Worm (Caenorhabditis elegans) whole organism, L2 larva: ENCODE data around the gene F15E6.9.
"Not testable (repeated sequence)": the region's sequence is repeated elsewhere in the genome, so short reads cannot be mapped to it uniquely, and the experiment has no call there.

Source experiments
- Y55F3AM.14 ChIP-seq: fragments of 200-800 bp; sonication (Bioruptor generic); optimal IDR thresholded peaks from 2 replicates; lab custom pipeline; 2018; ENCODE audit warnings: mild to moderate bottlenecking, missing genetic modification characterization, missing compliant biosample characterization
- ZK546.5 ChIP-seq: sonication (generic microtip); optimal IDR thresholded peaks from 2 replicates; lab custom pipeline; 2017; ENCODE audit warnings: missing biosample characterization, missing genetic modification characterization
- alr-1 ChIP-seq: fragments of 150-350 bp; optimal IDR thresholded peaks from 2 replicates; lab custom pipeline; 2014; ENCODE audit warnings: missing biosample characterization, missing genetic modification characterization
- ama-1 ChIP-seq: fragments of 150-350 bp; optimal IDR thresholded peaks from 2 replicates; lab custom pipeline; 2018; ENCODE audit warnings: inconsistent platforms
- blmp-1 ChIP-seq: sonication (generic microtip); optimal IDR thresholded peaks from 2 replicates; lab custom pipeline; 2017; ENCODE audit warnings: missing genetic modification characterization, mild to moderate bottlenecking, missing compliant biosample characterization, antibody characterized with exemption, moderate library complexity; ENCODE audit not compliant: insufficient read depth
- ceh-16 ChIP-seq: fragments of 150-350 bp; optimal IDR thresholded peaks from 2 replicates; lab custom pipeline; 2014; ENCODE audit warnings: missing biosample characterization, missing genetic modification characterization
- ceh-82 ChIP-seq: fragments of 150-350 bp; optimal IDR thresholded peaks from 2 replicates; lab custom pipeline; 2014; ENCODE audit warnings: missing biosample characterization, missing genetic modification characterization
- egl-27 ChIP-seq: sonication (generic microtip); optimal IDR thresholded peaks from 3 replicates; lab custom pipeline; 2017; ENCODE audit warnings: missing biosample characterization, missing genetic modification reagents, missing genetic modification characterization
- elt-1 ChIP-seq: fragments of 150-350 bp; optimal IDR thresholded peaks from 2 replicates; lab custom pipeline; 2014; ENCODE audit warnings: missing biosample characterization, missing genetic modification characterization
- gmeb-1 ChIP-seq: fragments of 150-350 bp; optimal IDR thresholded peaks from 2 replicates; lab custom pipeline; 2014; ENCODE audit warnings: missing biosample characterization, missing genetic modification characterization
- lin-13 ChIP-seq: fragments of 150-350 bp; optimal IDR thresholded peaks from 2 replicates; lab custom pipeline; 2014; ENCODE audit warnings: missing biosample characterization, missing genetic modification reagents, missing genetic modification characterization
- lsy-2 ChIP-seq, 2 experiments: fragments of 150-350 bp in 1 of 2; sonication (generic microtip) in 1 of 2; optimal IDR thresholded peaks; 2 replicates each; lab custom pipeline; 2014 to 2017; ENCODE audit warnings: missing biosample characterization in 2 of 2, missing genetic modification characterization in 2 of 2
- mab-5 ChIP-seq: fragments of 150-350 bp; optimal IDR thresholded peaks from 2 replicates; lab custom pipeline; 2014; ENCODE audit warnings: missing biosample characterization, missing genetic modification characterization
- mdl-1 ChIP-seq, 2 experiments: fragments of 150-350 bp in 1 of 2; sonication (generic microtip) in 1 of 2; optimal IDR thresholded peaks; 2 replicates each; lab custom pipeline; 2017; ENCODE audit warnings: missing biosample characterization in 2 of 2, missing genetic modification characterization in 2 of 2
- nhr-10 ChIP-seq: sonication (generic microtip); optimal IDR thresholded peaks from 2 replicates; lab custom pipeline; 2017; ENCODE audit warnings: missing biosample characterization, missing genetic modification characterization
- nhr-11 ChIP-seq: fragments of 150-350 bp; optimal IDR thresholded peaks from 2 replicates; lab custom pipeline; 2014; ENCODE audit warnings: missing biosample characterization, missing genetic modification characterization
- nhr-12 ChIP-seq: fragments of 150-350 bp; optimal IDR thresholded peaks from 2 replicates; lab custom pipeline; 2014; ENCODE audit warnings: missing biosample characterization, missing genetic modification characterization
- nhr-21 ChIP-seq: fragments of 150-350 bp; optimal IDR thresholded peaks from 2 replicates; lab custom pipeline; 2014; ENCODE audit warnings: missing biosample characterization, missing genetic modification characterization
- nhr-23 ChIP-seq: fragments of 150-350 bp; optimal IDR thresholded peaks from 2 replicates; lab custom pipeline; 2014; ENCODE audit warnings: missing biosample characterization, missing genetic modification reagents, missing genetic modification characterization
- nhr-237 ChIP-seq: fragments of 150-350 bp; optimal IDR thresholded peaks from 2 replicates; lab custom pipeline; 2014; ENCODE audit warnings: missing biosample characterization, missing genetic modification characterization
- nhr-25 ChIP-seq: fragments of 150-350 bp; sonication (generic microtip); optimal IDR thresholded peaks from 3 replicates; lab custom pipeline; 2014; ENCODE audit warnings: missing biosample characterization, missing genetic modification characterization
- nhr-6 ChIP-seq: fragments of 150-350 bp; optimal IDR thresholded peaks from 2 replicates; lab custom pipeline; 2014; ENCODE audit warnings: missing biosample characterization, missing genetic modification characterization
- nhr-77 ChIP-seq: fragments of 150-350 bp; optimal IDR thresholded peaks from 2 replicates; lab custom pipeline; 2014; ENCODE audit warnings: missing biosample characterization, missing genetic modification characterization
- peb-1 ChIP-seq: fragments of 150-350 bp; optimal IDR thresholded peaks from 2 replicates; lab custom pipeline; 2014; ENCODE audit warnings: missing biosample characterization, missing genetic modification characterization
- sem-4 ChIP-seq: fragments of 150-350 bp; optimal IDR thresholded peaks from 2 replicates; lab custom pipeline; 2014; ENCODE audit warnings: missing biosample characterization, missing genetic modification reagents, missing genetic modification characterization
- sma-3 ChIP-seq: sonication (generic microtip); optimal IDR thresholded peaks from 2 replicates; lab custom pipeline; 2016; ENCODE audit warnings: missing genetic modification reagents, missing genetic modification characterization, missing compliant biosample characterization
- sma-9 ChIP-seq, 2 experiments: fragments of 150-350 bp in 1 of 2; sonication (generic microtip) in 1 of 2; optimal IDR thresholded peaks; 2 replicates each; lab custom pipeline; 2014 to 2016; ENCODE audit warnings: missing genetic modification characterization in 2 of 2, mild to moderate bottlenecking in 1 of 2, missing biosample characterization in 1 of 2, missing compliant biosample characterization in 1 of 2, missing genetic modification reagents in 1 of 2, moderate library complexity in 1 of 2
- zag-1 ChIP-seq: fragments of 150-350 bp; optimal IDR thresholded peaks from 2 replicates; lab custom pipeline; 2014; ENCODE audit warnings: missing biosample characterization, missing genetic modification characterization
- ztf-1 ChIP-seq: fragments of 200-800 bp; sonication (Bioruptor generic); conservative IDR thresholded peaks from 2 replicates; pipeline ENCODE4 v1.3.6; 2022; ENCODE audit warnings: missing genetic modification characterization, missing compliant biosample characterization
- ztf-11 ChIP-seq: sonication (generic microtip); optimal IDR thresholded peaks from 2 replicates; lab custom pipeline; 2017; ENCODE audit warnings: missing biosample characterization, missing genetic modification characterization

The F15E6.9 gene

ce11 chrIV:4298983-4299382, at the start of gene F15E6.9:
Gene F15E6.9, minus strand, starts transcription at chrIV:4299083.
- no peak for TF ChIP-seq lin-13
- TF ChIP-seq ceh-16 (tag; lab: Kevin White, UChicago), result no peak
- no peak for TF ChIP-seq peb-1 (tag; lab: Kevin White, UChicago)
- no peak for TF ChIP-seq blmp-1 (tag; lab: Kevin White, UChicago)
- TF ChIP-seq egl-27 (tag; lab: Kevin White, UChicago), result no peak
- TF ChIP-seq nhr-6 (tag; lab: Kevin White, UChicago), result no peak
- TF ChIP-seq gmeb-1 (tag; lab: Kevin White, UChicago), result no peak
- TF ChIP-seq sma-9 (GFP tag; optimal IDR thresholded peaks at IDR 0.05; lab: Kevin White, UChicago), result no peak
- no peak for TF ChIP-seq sma-9 (tag; optimal IDR thresholded peaks at IDR 0.05; lab: Kevin White, UChicago)
- no peak for TF ChIP-seq zag-1 (tag; lab: Kevin White, UChicago)
- no peak for TF ChIP-seq nhr-12

DNA sequence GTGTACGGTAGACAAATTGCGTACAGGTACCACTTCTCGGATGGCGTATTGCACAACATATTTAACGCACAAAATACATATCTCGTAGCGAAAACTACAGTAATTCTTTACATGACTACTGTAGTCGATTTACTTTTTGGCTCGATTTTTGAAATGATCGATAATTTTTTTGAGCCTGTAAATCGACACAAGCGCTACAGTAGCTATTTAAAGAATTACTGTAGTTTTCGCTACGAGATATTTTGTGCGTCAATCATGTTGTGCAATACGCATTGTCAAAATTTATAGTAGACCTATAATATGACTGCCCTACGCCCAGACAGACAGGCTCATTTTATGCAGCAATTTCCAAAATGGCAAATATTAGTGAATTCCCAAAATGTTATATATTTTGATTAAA, 49.3 kb upstream of the F15E6.9 start, which contains the start of gene W03B1.5:
TSS of gene W03B1.5 (plus strand) at position 301 of the 400 bp plus-strand sequence.
- TF ChIP-seq sma-3 (GFP tag; lab: Kevin White, UChicago); nhr-21; egl-27 (tag; lab: Kevin White, UChicago): not testable (repeated sequence)

ce11 chrIV:4347578-4348003, 48.7 kb upstream of the F15E6.9 start:
- TF ChIP-seq nhr-11 (tag; lab: Kevin White, UChicago) (no peak), ama-1 (lab: Kevin White, UChicago) (peak; percentile 46), mdl-1 (tag; optimal IDR thresholded peaks at IDR 0.05; lab: Kevin White, UChicago) (no peak), ceh-82 (tag; lab: Kevin White, UChicago) (no peak), alr-1 (tag; lab: Kevin White, UChicago) (no peak)

- TF ChIP-seq nhr-23 (no peak), nhr-25 (tag; lab: Kevin White, UChicago) (no peak), ztf-1 (GFP tag; lab: Robert Waterston, UW) (no peak), peb-1 (tag; lab: Kevin White, UChicago) (no peak), nhr-77 (tag; lab: Kevin White, UChicago) (no peak)
- TF ChIP-seq, all 48 proteins: peak for 0
Observed at ce11 chrIV:4346512-4346911, 47.6 kb upstream of the F15E6.9 start, which contains the start of gene oac-52. Gene oac-52, minus strand, starts transcription at chrIV:4346612.

DNA sequence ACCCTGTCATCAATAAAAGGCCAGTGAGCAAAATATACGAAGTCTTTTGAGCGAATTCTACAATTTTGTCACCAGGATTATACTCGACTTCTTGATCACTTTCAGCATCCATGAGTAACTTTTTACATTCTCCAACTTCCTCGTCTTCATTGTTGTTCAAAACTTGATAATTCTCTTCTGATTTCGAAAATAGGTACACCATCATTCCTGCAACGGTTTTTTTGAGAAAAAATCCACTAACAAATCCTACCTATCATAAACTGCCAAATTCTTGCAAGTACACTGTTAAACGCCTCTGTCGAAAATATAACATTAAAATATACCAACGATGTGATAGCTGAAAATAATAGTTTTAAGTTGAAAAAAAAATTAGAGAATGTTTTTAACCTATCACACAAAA, 45.9 kb upstream of the F15E6.9 start:
- TF ChIP-seq mab-5 (tag; lab: Kevin White, UChicago), result no peak
- TF ChIP-seq elt-1 (tag; lab: Kevin White, UChicago), result no peak
- no peak for TF ChIP-seq Y55F3AM.14 (GFP tag; lab: Kevin White, UChicago)
- no peak for TF ChIP-seq nhr-237
- TF ChIP-seq ZK546.5 (tag; lab: Kevin White, UChicago), result no peak

ce11 chrIV:4338217-4338616, 39.3 kb upstream of the F15E6.9 start:
- TF ChIP-seq nhr-10 (tag; lab: Kevin White, UChicago) (no peak), nhr-77 (tag; lab: Kevin White, UChicago) (no peak), lsy-2 (tag; optimal IDR thresholded peaks at IDR 0.05; lab: Kevin White, UChicago) (no peak), nhr-23 (peak; percentile 55), elt-1 (tag; lab: Kevin White, UChicago) (peak; percentile 76), sma-9 (GFP tag; optimal IDR thresholded peaks at IDR 0.05; lab: Kevin White, UChicago) (peak; percentile 62), sma-9 (tag; optimal IDR thresholded peaks at IDR 0.05; lab: Kevin White, UChicago) (no peak), zag-1 (tag; lab: Kevin White, UChicago) (no peak), ZK546.5 (tag; lab: Kevin White, UChicago) (no peak), ztf-11 (tag; lab: Kevin White, UChicago) (no peak), nhr-6 (tag; lab: Kevin White, UChicago) (no peak), gmeb-1 (tag; lab: Kevin White, UChicago) (no peak), ceh-16 (tag; lab: Kevin White, UChicago) (peak; percentile 23), alr-1 (tag; lab: Kevin White, UChicago) (no peak), mdl-1 (tag; optimal IDR thresholded peaks at IDR 0.05; lab: Kevin White, UChicago) (no peak), sem-4 (tag; lab: Kevin White, UChicago) (no peak), mab-5 (tag; lab: Kevin White, UChicago) (no peak)
